Worm (Caenorhabditis elegans) whole organism, late embryonic: Measurements from ENCODE around the gene slcf-1.

Experiments
- F13H6.1 ChIP-seq: sonication (generic microtip); optimal IDR thresholded peaks from 2 replicates; lab custom pipeline; 2016; ENCODE audit warnings: missing genetic modification characterization, missing compliant biosample characterization
- K09A11.1 ChIP-seq: sonication (generic microtip); optimal IDR thresholded peaks from 2 replicates; lab custom pipeline; 2017; ENCODE audit warnings: antibody characterized with exemption, mild to moderate bottlenecking, missing genetic modification characterization, missing compliant biosample characterization; ENCODE audit not compliant: insufficient read depth
- ahr-1 ChIP-seq: sonication (generic microtip); optimal IDR thresholded peaks from 2 replicates; lab custom pipeline; 2016; ENCODE audit warnings: missing genetic modification characterization, missing compliant biosample characterization
- ama-1 ChIP-seq: fragments of 150-350 bp; optimal IDR thresholded peaks from 2 replicates; lab custom pipeline; 2014
- ceh-14 ChIP-seq: sonication (generic microtip); optimal IDR thresholded peaks from 2 replicates; lab custom pipeline; 2016; ENCODE audit warnings: missing genotype, missing genetic modification characterization, missing compliant biosample characterization
- ceh-18 ChIP-seq: sonication (generic microtip); optimal IDR thresholded peaks from 2 replicates; lab custom pipeline; 2016; ENCODE audit warnings: missing genetic modification characterization, missing compliant biosample characterization
- ceh-30 ChIP-seq: fragments of 150-350 bp; optimal IDR thresholded peaks from 2 replicates; lab custom pipeline; 2014; ENCODE audit warnings: missing biosample characterization, missing genetic modification characterization
- ceh-31 ChIP-seq: sonication (generic microtip); optimal IDR thresholded peaks from 2 replicates; lab custom pipeline; 2016; ENCODE audit warnings: missing genetic modification characterization, missing compliant biosample characterization
- ceh-34 ChIP-seq: sonication (generic microtip); optimal IDR thresholded peaks from 2 replicates; lab custom pipeline; 2016; ENCODE audit warnings: mild to moderate bottlenecking, missing genetic modification characterization, missing compliant biosample characterization
- ceh-45 ChIP-seq: fragments of 200-800 bp; sonication (Bioruptor generic); IDR thresholded peaks from 2 replicates; pipeline ENCODE4 v1.3.6; 2022; ENCODE audit warnings: missing genetic modification reagents, missing genetic modification characterization, missing compliant biosample characterization
- ceh-48 ChIP-seq: sonication (generic microtip); optimal IDR thresholded peaks from 2 replicates; lab custom pipeline; 2016; ENCODE audit warnings: missing genetic modification characterization, inconsistent platforms, missing compliant biosample characterization
- ceh-6 ChIP-seq: fragments of 200-800 bp; sonication (Bioruptor generic); optimal IDR thresholded peaks from 2 replicates; lab custom pipeline; 2018; ENCODE audit warnings: mild to moderate bottlenecking, missing genetic modification characterization, missing compliant biosample characterization
- che-1 ChIP-seq: sonication (generic microtip); optimal IDR thresholded peaks from 2 replicates; lab custom pipeline; 2016; ENCODE audit warnings: mild to moderate bottlenecking, missing genetic modification characterization, missing compliant biosample characterization
- dmd-4 ChIP-seq: sonication (generic microtip); optimal IDR thresholded peaks from 2 replicates; lab custom pipeline; 2016; ENCODE audit warnings: borderline replicate concordance, missing genetic modification characterization, missing compliant biosample characterization
- elt-2 ChIP-seq: sonication (generic microtip); optimal IDR thresholded peaks from 2 replicates; lab custom pipeline; 2016; ENCODE audit warnings: missing genetic modification reagents, missing genetic modification characterization, missing compliant biosample characterization
- elt-4 ChIP-seq: sonication (generic microtip); optimal IDR thresholded peaks from 2 replicates; lab custom pipeline; 2016; ENCODE audit warnings: missing genetic modification characterization, missing compliant biosample characterization
- fax-1 ChIP-seq: sonication (generic microtip); optimal IDR thresholded peaks from 2 replicates; lab custom pipeline; 2016; ENCODE audit warnings: missing genotype, missing genetic modification characterization, missing compliant biosample characterization
- fkh-6 ChIP-seq: sonication (generic microtip); optimal IDR thresholded peaks from 2 replicates; lab custom pipeline; 2016; ENCODE audit warnings: missing genetic modification characterization, missing compliant biosample characterization
- hlh-13 ChIP-seq: fragments of 200-800 bp; sonication (Bioruptor generic); optimal IDR thresholded peaks from 2 replicates; lab custom pipeline; 2018; ENCODE audit warnings: mild to moderate bottlenecking, missing genetic modification characterization, missing compliant biosample characterization
- hlh-30 ChIP-seq: sonication (generic microtip); optimal IDR thresholded peaks from 2 replicates; lab custom pipeline; 2017; ENCODE audit warnings: antibody characterized with exemption, missing genetic modification characterization, missing compliant biosample characterization; ENCODE audit not compliant: insufficient read depth
- hlh-6 ChIP-seq: sonication (generic microtip); optimal IDR thresholded peaks from 2 replicates; lab custom pipeline; 2016; ENCODE audit warnings: missing genotype, missing genetic modification characterization, missing compliant biosample characterization
- madf-2 ChIP-seq: sonication (generic microtip); optimal IDR thresholded peaks from 2 replicates; lab custom pipeline; 2017; ENCODE audit warnings: missing genetic modification characterization, missing compliant biosample characterization
- mec-3 ChIP-seq: sonication (generic microtip); optimal IDR thresholded peaks from 2 replicates; lab custom pipeline; 2016; ENCODE audit warnings: borderline replicate concordance, missing genetic modification characterization, missing compliant biosample characterization
- nfya-1 ChIP-seq: sonication (generic microtip); optimal IDR thresholded peaks from 2 replicates; lab custom pipeline; 2017; ENCODE audit warnings: missing genetic modification characterization, mild to moderate bottlenecking, missing compliant biosample characterization, antibody characterized with exemption, moderate library complexity
- nhr-232 ChIP-seq: sonication (generic microtip); optimal IDR thresholded peaks from 2 replicates; lab custom pipeline; 2016; ENCODE audit warnings: missing genetic modification characterization, missing compliant biosample characterization
- npax-4 ChIP-seq: sonication (generic microtip); optimal IDR thresholded peaks from 2 replicates; lab custom pipeline; 2016; ENCODE audit warnings: missing genetic modification characterization, missing compliant biosample characterization
- odd-2 ChIP-seq: sonication (generic microtip); optimal IDR thresholded peaks from 2 replicates; lab custom pipeline; 2017; ENCODE audit warnings: antibody characterized with exemption, mild to moderate bottlenecking, missing genetic modification characterization, missing compliant biosample characterization
- pat-9 ChIP-seq: fragments of 200-800 bp; sonication (Bioruptor generic); optimal IDR thresholded peaks from 2 replicates; lab custom pipeline; 2018; ENCODE audit warnings: mild to moderate bottlenecking, missing genetic modification characterization, moderate library complexity, missing compliant biosample characterization
- pax-1 ChIP-seq: fragments of 150-350 bp; optimal IDR thresholded peaks from 2 replicates; lab custom pipeline; 2014; ENCODE audit warnings: missing biosample characterization, missing genetic modification characterization
- pha-2 ChIP-seq: sonication (generic microtip); optimal IDR thresholded peaks from 2 replicates; lab custom pipeline; 2017; ENCODE audit warnings: mild to moderate bottlenecking, missing genetic modification characterization, missing compliant biosample characterization
- pqm-1 ChIP-seq: sonication (generic microtip); optimal IDR thresholded peaks from 2 replicates; lab custom pipeline; 2016; ENCODE audit warnings: missing genetic modification characterization, missing compliant biosample characterization
- pros-1 ChIP-seq: fragments of 150-350 bp; optimal IDR thresholded peaks from 2 replicates; lab custom pipeline; 2014; ENCODE audit warnings: missing biosample characterization, missing genetic modification reagents, missing genetic modification characterization
- ref-2 ChIP-seq: sonication (generic microtip); optimal IDR thresholded peaks from 2 replicates; lab custom pipeline; 2016; ENCODE audit warnings: missing genetic modification characterization, missing compliant biosample characterization
- sdc-2 ChIP-seq: sonication (generic microtip); optimal IDR thresholded peaks from 2 replicates; lab custom pipeline; 2016; ENCODE audit warnings: missing genotype, missing genetic modification characterization, missing compliant biosample characterization
- sox-4 ChIP-seq: sonication (generic microtip); optimal IDR thresholded peaks from 2 replicates; lab custom pipeline; 2017; ENCODE audit warnings: mild to moderate bottlenecking, missing genetic modification characterization, inconsistent platforms, missing compliant biosample characterization
- tbx-2 ChIP-seq: sonication (generic microtip); optimal IDR thresholded peaks from 2 replicates; lab custom pipeline; 2016; ENCODE audit warnings: missing genetic modification characterization, missing compliant biosample characterization
- tbx-7 ChIP-seq: sonication (generic microtip); optimal IDR thresholded peaks from 2 replicates; lab custom pipeline; 2016; ENCODE audit warnings: missing genotype, missing genetic modification characterization, missing compliant biosample characterization
- ttx-3 ChIP-seq: sonication (generic microtip); optimal IDR thresholded peaks from 2 replicates; lab custom pipeline; 2016; ENCODE audit warnings: missing genetic modification reagents, missing genetic modification characterization, missing compliant biosample characterization
- unc-3 ChIP-seq, 2 experiments: fragments of 200-800 bp in 1 of 2; sonication (Bioruptor generic) in 1 of 2; sonication (generic microtip) in 1 of 2; conservative IDR thresholded peaks in 1 of 2; optimal IDR thresholded peaks in 1 of 2; 2 replicates each; pipeline versions ENCODE4 v1.3.6 to Lab custom; 2016 to 2022; ENCODE audit warnings: missing compliant biosample characterization in 2 of 2, missing genetic modification characterization in 2 of 2, missing genetic modification reagents in 1 of 2
- unc-42 ChIP-seq: sonication (generic microtip); optimal IDR thresholded peaks from 2 replicates; lab custom pipeline; 2016; ENCODE audit warnings: missing genotype, missing genetic modification characterization, missing compliant biosample characterization
- unc-86 ChIP-seq: sonication (generic microtip); optimal IDR thresholded peaks from 2 replicates; lab custom pipeline; 2016; ENCODE audit warnings: missing genetic modification characterization, missing compliant biosample characterization
- zip-5 ChIP-seq: sonication (generic microtip); optimal IDR thresholded peaks from 2 replicates; lab custom pipeline; 2016; ENCODE audit warnings: missing genetic modification characterization, missing compliant biosample characterization
- ztf-16 ChIP-seq: sonication (generic microtip); optimal IDR thresholded peaks from 2 replicates; lab custom pipeline; 2017; ENCODE audit warnings: missing genetic modification characterization, missing compliant biosample characterization

Gene slcf-1

ce11 chrX:10521313-10521712 is 7.8 kb upstream of the slcf-1 start, which contains the start of gene F14F3.4:
TSS of gene F14F3.4 (minus strand) at chrX:10521413.
- no peak for TF ChIP-seq ama-1 (lab: Kevin White, UChicago)
- no peak for TF ChIP-seq zip-5
- TF ChIP-seq mec-3 (tag; lab: Kevin White, UChicago) = no peak
- no peak for TF ChIP-seq ceh-45 (GFP tag; lab: Robert Waterston, UW)
- TF ChIP-seq ttx-3 = no peak
- no peak for TF ChIP-seq tbx-2 (tag; lab: Kevin White, UChicago)
- no peak for TF ChIP-seq unc-42 (tag; lab: Kevin White, UChicago)
- no peak for TF ChIP-seq ceh-34 (tag; lab: Kevin White, UChicago)
- no peak for TF ChIP-seq npax-4
- no peak for TF ChIP-seq ceh-14
- no peak for TF ChIP-seq ref-2 (tag; lab: Kevin White, UChicago)
- no peak for TF ChIP-seq F13H6.1
- no peak for TF ChIP-seq ahr-1 (tag; lab: Kevin White, UChicago)
- TF ChIP-seq ceh-6 (GFP tag; lab: Kevin White, UChicago) = no peak
- TF ChIP-seq nfya-1 (tag; lab: Kevin White, UChicago) = no peak
- TF ChIP-seq fax-1 = no peak
- TF ChIP-seq unc-3 (GFP tag; conservative IDR thresholded peaks at IDR 0.05; lab: Robert Waterston, UW) = no peak
- TF ChIP-seq unc-3 (tag; optimal IDR thresholded peaks at IDR 0.05; lab: Kevin White, UChicago) = no peak

- TF ChIP-seq sdc-2 (tag; lab: Kevin White, UChicago) (peak; percentile 27), hlh-13 (GFP tag; lab: Kevin White, UChicago) (no peak), ceh-6 (GFP tag; lab: Kevin White, UChicago) (peak; percentile 33), tbx-7 (tag; lab: Kevin White, UChicago) (no peak), pat-9 (tag; lab: Kevin White, UChicago) (peak; percentile 53), nfya-1 (tag; lab: Kevin White, UChicago) (peak; percentile 41), elt-2 (tag; lab: Kevin White, UChicago) (peak; percentile 33), K09A11.1 (tag; lab: Kevin White, UChicago) (no peak), fax-1 (no peak), ceh-31 (peak; percentile 43), nhr-232 (tag; lab: Kevin White, UChicago) (peak; percentile 14), zip-5 (no peak), ceh-18 (tag; lab: Kevin White, UChicago) (peak; percentile 31), ztf-16 (tag; lab: Kevin White, UChicago) (no peak), pha-2 (peak; percentile 20), che-1 (tag; lab: Kevin White, UChicago) (peak; percentile 12), hlh-30 (tag; lab: Kevin White, UChicago) (no peak), ceh-48 (peak; percentile 33), ama-1 (lab: Kevin White, UChicago) (no peak), tbx-2 (tag; lab: Kevin White, UChicago) (peak; percentile 55), madf-2 (tag; lab: Kevin White, UChicago) (peak; percentile 12)
- TF ChIP-seq, all 69 proteins: peak for 13
Observed at ce11 chrX:10524483-10524948, 4.6 kb upstream of the slcf-1 start, which contains the start of the genes mboa-7 and git-1. TSS of gene mboa-7 (minus strand) at chrX:10524565. TSS of gene git-1 (plus strand) at chrX:10524898.

ce11 chrX:10527414-10527813 is 1.7 kb upstream of the slcf-1 start:
- no peak for TF ChIP-seq tbx-7 (tag; lab: Kevin White, UChicago)
- TF ChIP-seq mec-3 (tag; lab: Kevin White, UChicago) = no peak
- no peak for TF ChIP-seq elt-4
- no peak for TF ChIP-seq odd-2
- TF ChIP-seq sox-4 (tag; lab: Kevin White, UChicago) = no peak
- TF ChIP-seq ref-2 (tag; lab: Kevin White, UChicago) = no peak
- TF ChIP-seq pros-1 (tag; lab: Kevin White, UChicago) = no peak
- no peak for TF ChIP-seq unc-3 (GFP tag; conservative IDR thresholded peaks at IDR 0.05; lab: Robert Waterston, UW)
- no peak for TF ChIP-seq unc-3 (tag; optimal IDR thresholded peaks at IDR 0.05; lab: Kevin White, UChicago)
- no peak for TF ChIP-seq ceh-45 (GFP tag; lab: Robert Waterston, UW)
- no peak for TF ChIP-seq nfya-1 (tag; lab: Kevin White, UChicago)
- no peak for TF ChIP-seq dmd-4 (tag; lab: Kevin White, UChicago)
- no peak for TF ChIP-seq pqm-1 (tag; lab: Kevin White, UChicago)
- no peak for TF ChIP-seq ceh-48
- no peak for TF ChIP-seq unc-86 (tag; lab: Kevin White, UChicago)
- TF ChIP-seq hlh-6 (tag; lab: Kevin White, UChicago) = no peak
- TF ChIP-seq fkh-6 = no peak
- no peak for TF ChIP-seq pax-1 (tag; lab: Kevin White, UChicago)
- TF ChIP-seq ceh-30 (tag; lab: Kevin White, UChicago) = no peak
